Worm (Caenorhabditis elegans) whole organism, L2 larva: ENCODE data around the gene cubn-1.

ENCODE experiments used
- ama-1 ChIP-seq: fragments of 150-350 bp; optimal IDR thresholded peaks from 2 replicates; lab custom pipeline; 2018; ENCODE audit warnings: inconsistent platforms
- elt-1 ChIP-seq: fragments of 150-350 bp; optimal IDR thresholded peaks from 2 replicates; lab custom pipeline; 2014; ENCODE audit warnings: missing biosample characterization, missing genetic modification characterization
- elt-3 ChIP-seq: sonication (generic microtip); optimal IDR thresholded peaks from 2 replicates; lab custom pipeline; 2017; ENCODE audit warnings: missing biosample characterization, missing genetic modification characterization
- fos-1 ChIP-seq: fragments of 150-350 bp; optimal IDR thresholded peaks from 2 replicates; lab custom pipeline; 2014; ENCODE audit warnings: missing biosample characterization, missing genetic modification characterization
- lsy-2 ChIP-seq, 2 experiments: fragments of 150-350 bp in 1 of 2; sonication (generic microtip) in 1 of 2; optimal IDR thresholded peaks; 2 replicates each; lab custom pipeline; 2014 to 2017; ENCODE audit warnings: missing biosample characterization in 2 of 2, missing genetic modification characterization in 2 of 2
- nhr-11 ChIP-seq: fragments of 150-350 bp; optimal IDR thresholded peaks from 2 replicates; lab custom pipeline; 2014; ENCODE audit warnings: missing biosample characterization, missing genetic modification characterization
- nhr-23 ChIP-seq: fragments of 150-350 bp; optimal IDR thresholded peaks from 2 replicates; lab custom pipeline; 2014; ENCODE audit warnings: missing biosample characterization, missing genetic modification reagents, missing genetic modification characterization
- nhr-237 ChIP-seq: fragments of 150-350 bp; optimal IDR thresholded peaks from 2 replicates; lab custom pipeline; 2014; ENCODE audit warnings: missing biosample characterization, missing genetic modification characterization
- unc-62 ChIP-seq: fragments of 150-350 bp; optimal IDR thresholded peaks from 2 replicates; lab custom pipeline; 2014; ENCODE audit warnings: missing biosample characterization, missing genetic modification reagents, missing genetic modification characterization
- ztf-4 ChIP-seq: fragments of 150-350 bp; optimal IDR thresholded peaks from 2 replicates; lab custom pipeline; 2014; ENCODE audit warnings: missing biosample characterization, missing genetic modification characterization

ce11 chrV:12636248-12636647 is 25.1 kb downstream of the cubn-1 start:
- TF ChIP-seq ztf-4 (tag; lab: Kevin White, UChicago) (no peak), lsy-2 (tag; optimal IDR thresholded peaks at IDR 0.05; lab: Kevin White, UChicago) (peak in 1 of 2 experiments; percentile 31), ama-1 (lab: Kevin White, UChicago) (no peak), elt-1 (tag; lab: Kevin White, UChicago) (no peak), nhr-237 (tag; lab: Kevin White, UChicago) (no peak), nhr-23 (no peak), nhr-11 (tag; lab: Kevin White, UChicago) (no peak), fos-1 (tag; lab: Kevin White, UChicago) (no peak), elt-3 (no peak), unc-62 (no peak)
